Fruit fly (Drosophila melanogaster) whole organism, embryonic: ENCODE data around the gene CG15418.

Experiments used
- Ada2b ChIP-seq: fragments of 200-800 bp; sonication (Bioruptor generic); IDR thresholded peaks from 2 replicates; pipeline ENCODE4 v1.3.6; 2022; ENCODE audit warnings: missing biosample characterization, missing genetic modification characterization
- CG1024 ChIP-seq: fragments of 200-800 bp; sonication (Bioruptor generic); IDR thresholded peaks from 2 replicates; pipeline ENCODE4 v1.3.6; 2022; ENCODE audit warnings: missing biosample characterization, missing genetic modification characterization
- CG10565 ChIP-seq: fragments of 200-800 bp; sonication (Bioruptor generic); optimal IDR thresholded peaks from 3 replicates; lab custom pipeline; 2016; ENCODE audit warnings: missing biosample characterization, mild to moderate bottlenecking, missing genetic modification characterization
- CG10979 ChIP-seq: fragments of 200-800 bp; sonication (Bioruptor generic); optimal IDR thresholded peaks from 2 replicates; lab custom pipeline; 2018; ENCODE audit warnings: missing biosample characterization, mild to moderate bottlenecking, missing genetic modification characterization, moderate library complexity
- CG11093 ChIP-seq: fragments of 200-800 bp; sonication (Bioruptor generic); IDR thresholded peaks from 3 replicates; pipeline ENCODE4 v1.3.6; 2022; ENCODE audit warnings: missing biosample characterization, missing genetic modification characterization
- CG11560 ChIP-seq: fragments of 200-800 bp; sonication (Bioruptor generic); IDR thresholded peaks from 3 replicates; pipeline ENCODE4 v1.3.6; 2022; ENCODE audit warnings: missing biosample characterization, missing genetic modification characterization
- CG11723 ChIP-seq: fragments of 200-800 bp; sonication (Bioruptor generic); optimal IDR thresholded peaks from 2 replicates; lab custom pipeline; 2017; ENCODE audit warnings: missing biosample characterization, mild to moderate bottlenecking, missing genetic modification characterization
- CG15479 ChIP-seq: fragments of 200-800 bp; sonication (Bioruptor generic); optimal IDR thresholded peaks from 3 replicates; lab custom pipeline; 2019; ENCODE audit warnings: missing biosample characterization, mild to moderate bottlenecking, missing genetic modification characterization, moderate library complexity
- CG15601 ChIP-seq: fragments of 200-800 bp; sonication (Bioruptor generic); optimal IDR thresholded peaks from 3 replicates; lab custom pipeline; 2019; ENCODE audit warnings: missing biosample characterization, mild to moderate bottlenecking, missing genetic modification characterization, moderate library complexity
- CG17186 ChIP-seq: fragments of 200-800 bp; sonication (Bioruptor generic); optimal IDR thresholded peaks from 3 replicates; lab custom pipeline; 2017; ENCODE audit warnings: missing biosample characterization, missing genetic modification reagents, missing genetic modification characterization
- CG17568 ChIP-seq: fragments of 200-800 bp; sonication (Bioruptor generic); optimal IDR thresholded peaks from 2 replicates; lab custom pipeline; 2018; ENCODE audit warnings: missing biosample characterization, mild to moderate bottlenecking, missing genetic modification characterization, moderate library complexity
- CG2889 ChIP-seq: fragments of 200-800 bp; sonication (Bioruptor generic); IDR thresholded peaks from 3 replicates; pipeline ENCODE4 v1.3.6; 2022; ENCODE audit warnings: missing biosample characterization, missing genetic modification characterization
- CG34224 ChIP-seq: fragments of 200-800 bp; sonication (Bioruptor generic); IDR thresholded peaks from 3 replicates; pipeline ENCODE4 v1.3.6; 2022; ENCODE audit warnings: missing biosample characterization, missing genetic modification characterization; ENCODE audit not compliant: partially characterized antibody
- CG42726 ChIP-seq: fragments of 200-800 bp; sonication (Bioruptor generic); IDR thresholded peaks from 2 replicates; pipeline ENCODE4 v1.3.6; 2022; ENCODE audit warnings: missing biosample characterization, missing genetic modification characterization; ENCODE audit not compliant: partially characterized antibody
- CG6689 ChIP-seq: fragments of 200-800 bp; sonication (Bioruptor generic); IDR thresholded peaks from 2 replicates; pipeline ENCODE4 v1.3.6; 2022; ENCODE audit warnings: missing biosample characterization, missing genetic modification characterization
- CG6791 ChIP-seq: fragments of 200-800 bp; sonication (Bioruptor generic); IDR thresholded peaks from 3 replicates; pipeline ENCODE4 v1.3.6; 2022; ENCODE audit warnings: missing biosample characterization, missing genetic modification characterization; ENCODE audit not compliant: partially characterized antibody
- CG7745 ChIP-seq: fragments of 200-800 bp; sonication (Bioruptor generic); optimal IDR thresholded peaks from 2 replicates; lab custom pipeline; 2018; ENCODE audit warnings: missing biosample characterization, mild to moderate bottlenecking, missing genetic modification characterization, moderate library complexity
- CG7987 ChIP-seq: fragments of 200-800 bp; sonication (Bioruptor generic); optimal IDR thresholded peaks from 2 replicates; lab custom pipeline; 2018; ENCODE audit warnings: missing biosample characterization, mild to moderate bottlenecking, missing genetic modification characterization, moderate library complexity
- CG8924 ChIP-seq: fragments of 200-800 bp; optimal IDR thresholded peaks from 3 replicates; lab custom pipeline; 2019; ENCODE audit warnings: missing biosample characterization, mild to moderate bottlenecking, missing genetic modification characterization, moderate library complexity
- CG9817 ChIP-seq: fragments of 200-800 bp; sonication (Bioruptor generic); optimal IDR thresholded peaks from 2 replicates; lab custom pipeline; 2018; ENCODE audit warnings: missing biosample characterization, mild to moderate bottlenecking, missing genetic modification characterization, moderate library complexity
- CrebB ChIP-seq: fragments of 200-800 bp; sonication (Bioruptor generic); optimal IDR thresholded peaks from 3 replicates; lab custom pipeline; 2018; ENCODE audit warnings: missing biosample characterization, mild to moderate bottlenecking, missing genetic modification characterization
- Dek ChIP-seq: fragments of 200-800 bp; sonication (Bioruptor generic); optimal IDR thresholded peaks from 3 replicates; lab custom pipeline; 2019; ENCODE audit warnings: missing biosample characterization, mild to moderate bottlenecking, missing genetic modification characterization, moderate library complexity
- E2f2 ChIP-seq: fragments of 200-800 bp; sonication (Bioruptor generic); IDR thresholded peaks from 2 replicates; pipeline ENCODE4 v1.3.6; 2022; ENCODE audit warnings: missing biosample characterization, missing genetic modification characterization
- Ets97D ChIP-seq: fragments of 200-800 bp; sonication (Bioruptor generic); optimal IDR thresholded peaks from 3 replicates; lab custom pipeline; 2016; ENCODE audit warnings: missing biosample characterization, missing genetic modification characterization
- Gsc ChIP-seq: fragments of 200-800 bp; sonication (Bioruptor generic); IDR thresholded peaks from 2 replicates; pipeline ENCODE4 v1.3.6; 2022; ENCODE audit warnings: missing biosample characterization, missing genetic modification characterization
- Lhr ChIP-seq: fragments of 200-800 bp; sonication (Bioruptor generic); optimal IDR thresholded peaks from 3 replicates; lab custom pipeline; 2017; ENCODE audit warnings: mild to moderate bottlenecking, missing biosample characterization, missing genetic modification reagents, missing genetic modification characterization
- MBD-R2 ChIP-seq: fragments of 200-800 bp; sonication (Bioruptor generic); IDR thresholded peaks from 2 replicates; pipeline ENCODE4 v1.3.6; 2022; ENCODE audit warnings: missing biosample characterization, missing genetic modification characterization
- Mad ChIP-seq: fragments of 200-800 bp; sonication (Bioruptor generic); optimal IDR thresholded peaks from 2 replicates; lab custom pipeline; 2016; ENCODE audit warnings: missing biosample characterization, missing genetic modification characterization
- Mrtf ChIP-seq: fragments of 200-800 bp; sonication (Bioruptor generic); IDR thresholded peaks from 3 replicates; pipeline ENCODE4 v1.3.6; 2022; ENCODE audit warnings: missing biosample characterization, missing genetic modification characterization
- Sin3A ChIP-seq: fragments of >200 bp; optimal IDR thresholded peaks from 2 replicates; lab custom pipeline; 2018
- TFAM ChIP-seq: fragments of 200-800 bp; sonication (Bioruptor generic); optimal IDR thresholded peaks from 2 replicates; lab custom pipeline; 2017; ENCODE audit warnings: missing biosample characterization, missing genetic modification characterization, inconsistent platforms
- cas ChIP-seq: fragments of 200-800 bp; sonication (Bioruptor generic); IDR thresholded peaks from 2 replicates; pipeline ENCODE4 v1.3.6; 2022; ENCODE audit warnings: missing biosample characterization, missing genetic modification characterization
- cg ChIP-seq: fragments of 200-800 bp; sonication (Bioruptor generic); optimal IDR thresholded peaks from 3 replicates; lab custom pipeline; 2019; ENCODE audit warnings: missing biosample characterization, mild to moderate bottlenecking, missing genetic modification characterization, moderate library complexity
- chn ChIP-seq: fragments of 200-800 bp; sonication (Bioruptor generic); optimal IDR thresholded peaks from 2 replicates; lab custom pipeline; 2016; ENCODE audit warnings: missing biosample characterization, missing genetic modification characterization
- dm ChIP-seq: fragments of 200-800 bp; sonication (Bioruptor generic); optimal IDR thresholded peaks from 3 replicates; lab custom pipeline; 2016; ENCODE audit warnings: missing biosample characterization, missing genetic modification characterization
- dysf ChIP-seq: fragments of 200-800 bp; sonication (Bioruptor generic); IDR thresholded peaks from 3 replicates; pipeline ENCODE4 v1.3.6; 2022; ENCODE audit warnings: missing biosample characterization, missing genetic modification characterization
- fd96Cb ChIP-seq: fragments of 200-800 bp; sonication (Bioruptor generic); optimal IDR thresholded peaks from 2 replicates; lab custom pipeline; 2018; ENCODE audit warnings: missing biosample characterization, mild to moderate bottlenecking, missing genetic modification characterization, moderate library complexity
- hkb ChIP-seq, 2 experiments: fragments of 200-800 bp in 1 of 2; fragments of >200 bp in 1 of 2; sonication (Bioruptor generic) in 1 of 2; IDR thresholded peaks in 1 of 2; optimal IDR thresholded peaks in 1 of 2; 2 replicates each; pipeline versions ENCODE4 v1.3.6 to Lab custom; 2017 to 2022; ENCODE audit warnings: missing biosample characterization in 1 of 2, missing genetic modification characterization in 1 of 2
- hth ChIP-seq: fragments of >200 bp; optimal IDR thresholded peaks from 2 replicates; lab custom pipeline; 2017; ENCODE audit warnings: inconsistent platforms
- lilli ChIP-seq: fragments of 200-800 bp; sonication (Bioruptor generic); optimal IDR thresholded peaks from 3 replicates; lab custom pipeline; 2016; ENCODE audit warnings: missing biosample characterization, missing genetic modification characterization
- lmd ChIP-seq: fragments of 200-800 bp; sonication (Bioruptor generic); IDR thresholded peaks from 2 replicates; pipeline ENCODE4 v1.3.6; 2022; ENCODE audit warnings: missing biosample characterization, missing genetic modification characterization
- lov ChIP-seq, 2 experiments: fragments of 200-800 bp in 1 of 2; fragments of >200 bp in 1 of 2; sonication (Bioruptor generic) in 1 of 2; IDR thresholded peaks in 1 of 2; optimal IDR thresholded peaks in 1 of 2; 2 replicates in 1 of 2; 3 replicates in 1 of 2; pipeline versions ENCODE4 v1.3.6 to Lab custom; 2017 to 2022; ENCODE audit warnings: missing biosample characterization in 1 of 2, missing genetic modification characterization in 1 of 2
- luna ChIP-seq: fragments of 200-800 bp; sonication (Bioruptor generic); optimal IDR thresholded peaks from 2 replicates; lab custom pipeline; 2016; ENCODE audit warnings: missing biosample characterization, missing genetic modification characterization
- nerfin-2 ChIP-seq: fragments of 200-800 bp; sonication (Bioruptor generic); IDR thresholded peaks from 2 replicates; pipeline ENCODE4 v1.3.6; 2022; ENCODE audit warnings: missing biosample characterization, missing genetic modification characterization; ENCODE audit not compliant: partially characterized antibody
- pb ChIP-seq: fragments of 200-800 bp; sonication (Bioruptor generic); optimal IDR thresholded peaks from 3 replicates; lab custom pipeline; 2016; ENCODE audit warnings: missing biosample characterization, missing genetic modification characterization
- ro ChIP-seq: fragments of 200-800 bp; sonication (Bioruptor generic); IDR thresholded peaks from 2 replicates; pipeline ENCODE4 v1.3.6; 2022; ENCODE audit warnings: missing biosample characterization, missing genetic modification characterization
- tio ChIP-seq: fragments of 200-800 bp; sonication (Bioruptor generic); optimal IDR thresholded peaks from 2 replicates; lab custom pipeline; 2017; ENCODE audit warnings: missing biosample characterization, missing genetic modification characterization, inconsistent platforms
- trem ChIP-seq: fragments of 200-800 bp; optimal IDR thresholded peaks from 3 replicates; lab custom pipeline; 2019; ENCODE audit warnings: missing biosample characterization, mild to moderate bottlenecking, missing genetic modification characterization, moderate library complexity

CG15418 gene

dm6 chr2L:3587907-3588733, 33.4 kb downstream of the CG15418 start (continued):
- TF ChIP-seq Gsc (GFP tag; lab: Robert Waterston, UW) (peak; percentile 57), trem (tag; lab: Kevin White, UChicago) (peak; percentile 89), Mad (GFP tag; lab: Kevin White, UChicago) (no peak), CG9817 (tag; lab: Kevin White, UChicago) (peak; percentile 56), cas (no peak), hkb (optimal IDR thresholded peaks at IDR 0.05; lab: Kevin White, UChicago) (no peak), hkb (GFP tag; IDR thresholded peaks at IDR 0.05; lab: Robert Waterston, UW) (peak; percentile 79), Ets97D (no peak), CG7745 (tag; lab: Kevin White, UChicago) (peak; percentile 41), CG17568 (GFP tag; lab: Kevin White, UChicago) (peak; percentile 62), tio (GFP tag; lab: Kevin White, UChicago) (peak; percentile 68), CG17186 (GFP tag; lab: Kevin White, UChicago) (peak; percentile 12), E2f2 (GFP tag; lab: Robert Waterston, UW) (peak; percentile 54; the same call in 1 of the 2 replicates), Sin3A (lab: Kevin White, UChicago) (no peak), Lhr (GFP tag; lab: Kevin White, UChicago) (peak; percentile 74), pb (GFP tag; lab: Kevin White, UChicago) (no peak), CG15601 (tag; lab: Kevin White, UChicago) (peak; percentile 89), cg (GFP tag; lab: Kevin White, UChicago) (peak; percentile 40), CG6791 (no peak), dm (GFP tag; lab: Kevin White, UChicago) (no peak), lmd (GFP tag; lab: Robert Waterston, UW) (peak; percentile 75), CG11723 (GFP tag; lab: Kevin White, UChicago) (peak; percentile 47), fd96Cb (tag; lab: Kevin White, UChicago) (peak; percentile 86), Mrtf (GFP tag; lab: Robert Waterston, UW) (peak; percentile 67; the same call in 2 of the 3 replicates), CG11560 (tag; lab: Robert Waterston, UW) (0 out of 3 replicates have a peak, but pooled peaks have one; percentile 38), Dek (tag; lab: Kevin White, UChicago) (peak; percentile 45), CG8924 (peak; percentile 93), ro (GFP tag; lab: Robert Waterston, UW) (peak; percentile 36; the same call in 1 of the 2 replicates), dysf (GFP tag; lab: Robert Waterston, UW) (peak; percentile 70), CG1024 (GFP tag; lab: Robert Waterston, UW) (peak; percentile 65), CG42726 (GFP tag; lab: Robert Waterston, UW) (no peak), hth (lab: Kevin White, UChicago) (no peak), lilli (GFP tag; lab: Kevin White, UChicago) (no peak), CG15479 (GFP tag; lab: Kevin White, UChicago) (no peak), CG11093 (peak; percentile 76), luna (no peak), Ada2b (peak; percentile 75), lov (optimal IDR thresholded peaks at IDR 0.05; lab: Kevin White, UChicago) (no peak), lov (GFP tag; IDR thresholded peaks at IDR 0.05; lab: Robert Waterston, UW) (peak; percentile 87), TFAM (GFP tag; lab: Kevin White, UChicago) (peak; percentile 46), MBD-R2 (GFP tag; lab: Robert Waterston, UW) (no peak), nerfin-2 (GFP tag; lab: Robert Waterston, UW) (no peak), CrebB (tag; lab: Kevin White, UChicago) (peak; percentile 34), CG34224 (GFP tag; lab: Robert Waterston, UW) (no peak), CG6689 (GFP tag; lab: Robert Waterston, UW) (peak; percentile 92), CG7987 (peak; percentile 34), CG10979 (peak; percentile 95), chn (GFP tag; lab: Kevin White, UChicago) (no peak), CG10565 (peak; percentile 7), CG2889 (GFP tag; lab: Robert Waterston, UW) (peak; percentile 21; the same call in 1 of the 3 replicates)
